Fruit fly (Drosophila melanogaster) whole organism, wandering third instar larva: ENCODE measurements around the gene CG45100.

ENCODE experiments used
- Abd-B ChIP-seq: fragments of >200 bp; optimal IDR thresholded peaks from 2 replicates; lab custom pipeline; 2017; ENCODE audit warnings: missing biosample characterization, missing genetic modification characterization
- Dfd ChIP-seq: fragments of >200 bp; optimal IDR thresholded peaks from 2 replicates; lab custom pipeline; 2017; ENCODE audit warnings: missing biosample characterization, missing genetic modification characterization
- Hr78 ChIP-seq: fragments of >200 bp; optimal IDR thresholded peaks from 2 replicates; lab custom pipeline; 2017; ENCODE audit warnings: missing biosample characterization, missing genetic modification characterization
- OdsH ChIP-seq: fragments of 200-800 bp; sonication (Bioruptor generic); optimal IDR thresholded peaks from 2 replicates; lab custom pipeline; 2016; ENCODE audit warnings: missing biosample characterization, mild to moderate bottlenecking, missing genetic modification characterization
- Sp1 ChIP-seq: fragments of 200-800 bp; sonication (Bioruptor generic); optimal IDR thresholded peaks from 3 replicates; lab custom pipeline; 2019; ENCODE audit warnings: missing biosample characterization, mild to moderate bottlenecking, missing genetic modification characterization, moderate library complexity
- br ChIP-seq: fragments of 200-800 bp; sonication (Bioruptor generic); optimal IDR thresholded peaks from 2 replicates; lab custom pipeline; 2016; ENCODE audit warnings: missing biosample characterization, missing genetic modification characterization
- dl ChIP-seq, 2 experiments: fragments of 175-275, 200-275 bp in 1 of 2; fragments of 200-275 bp in 1 of 2; sonication (Bioruptor generic); optimal IDR thresholded peaks; lab custom pipeline; 2018; ENCODE audit warnings: mild to moderate bottlenecking in 2 of 2, missing biosample characterization in 2 of 2, missing genetic modification characterization in 2 of 2, moderate library complexity in 2 of 2; ENCODE audit not compliant: partially characterized antibody in 2 of 2, insufficient read depth in 1 of 2
- dmrt93B ChIP-seq: fragments of 200-800 bp; sonication (Bioruptor generic); optimal IDR thresholded peaks from 2 replicates; lab custom pipeline; 2018; ENCODE audit warnings: missing biosample characterization, mild to moderate bottlenecking, missing genetic modification characterization
- h ChIP-seq: fragments of 200-800 bp; sonication (Bioruptor generic); optimal IDR thresholded peaks from 3 replicates; lab custom pipeline; 2016; ENCODE audit warnings: missing biosample characterization, mild to moderate bottlenecking, missing genetic modification characterization
- jim ChIP-seq: fragments of 175-275, 200-325 bp; sonication (Bioruptor generic); optimal IDR thresholded peaks from 2 replicates; lab custom pipeline; 2016; ENCODE audit warnings: missing biosample characterization, mild to moderate bottlenecking, missing genetic modification characterization
- pan ChIP-seq: fragments of >200 bp; optimal IDR thresholded peaks from 2 replicates; lab custom pipeline; 2017
- usp ChIP-seq: fragments of >200 bp; optimal IDR thresholded peaks from 2 replicates; lab custom pipeline; 2017; ENCODE audit warnings: missing biosample characterization, missing genetic modification characterization

dm6 chr3R:5502646-5503045 lies 28.2 kb upstream of the CG45100 start, which contains the start of gene NKCC:
- TF ChIP-seq br (GFP tag; lab: Kevin White, UChicago) (no peak), Hr78 (GFP tag; lab: Kevin White, UChicago) (no peak), h (GFP tag; lab: Kevin White, UChicago) (no peak), OdsH (GFP tag; lab: Kevin White, UChicago) (no peak), pan (lab: Kevin White, UChicago) (no peak), usp (no peak), Sp1 (no peak), dl (GFP tag; optimal IDR thresholded peaks at IDR 0.05; lab: Kevin White, UChicago; ENCODE audit: insufficient read depth in 1 of 2, partially characterized antibody in 2 of 2) (no peak), dmrt93B (GFP tag; lab: Kevin White, UChicago) (no peak), Dfd (GFP tag; lab: Kevin White, UChicago) (no peak), jim (no peak), Abd-B (no peak)
